Fruit fly (Drosophila melanogaster): ENCODE results near the gene CG12817.

CG12817 gene

dm6 chr3R:10268101-10268864 lies 43.8 kb upstream of the CG12817 start (continued):
- TF ChIP-seq prd (optimal IDR thresholded peaks at IDR 0.05) (no peak), prd (GFP tag; IDR thresholded peaks at IDR 0.05) (peak; percentile 78), gsb (GFP tag; IDR thresholded peaks at IDR 0.05) (peak; percentile 45), bigmax (GFP tag; optimal IDR thresholded peaks at IDR 0.05) (no peak), dysf (GFP tag; IDR thresholded peaks at IDR 0.05) (peak; percentile 88), ara (GFP tag; IDR thresholded peaks at IDR 0.05) (peak; percentile 73), PHDP (tag; optimal IDR thresholded peaks at IDR 0.05) (peak; percentile 91), CG1647 (GFP tag; optimal IDR thresholded peaks at IDR 0.05) (peak; percentile 52), Kr (GFP tag; optimal IDR thresholded peaks at IDR 0.05) (no peak), CG4854 (GFP tag; optimal IDR thresholded peaks at IDR 0.05) (peak; percentile 55), sug (tag; optimal IDR thresholded peaks at IDR 0.05) (peak; percentile 85), CG16779 (GFP tag; IDR thresholded peaks at IDR 0.05) (no peak), CG18619 (GFP tag; optimal IDR thresholded peaks at IDR 0.05) (peak; percentile 88), gro (GFP tag; optimal IDR thresholded peaks at IDR 0.05) (peak; percentile 79), Poxn (GFP tag; IDR thresholded peaks at IDR 0.05) (0 out of 2 replicates have a peak, but pooled peaks have one; percentile 13), C15 (GFP tag; IDR thresholded peaks at IDR 0.05) (no peak; the same call in 2 of the 3 replicates), sd (tag; optimal IDR thresholded peaks at IDR 0.05) (peak; percentile 54), CG18764 (GFP tag; optimal IDR thresholded peaks at IDR 0.05) (peak; percentile 54), psq (GFP tag; optimal IDR thresholded peaks at IDR 0.05) (peak; percentile 47), Spps (tag; optimal IDR thresholded peaks at IDR 0.05) (peak; percentile 6), sens-2 (GFP tag; IDR thresholded peaks at IDR 0.05) (no peak), CG7745 (tag; optimal IDR thresholded peaks at IDR 0.05) (no peak), Lpt (GFP tag; optimal IDR thresholded peaks at IDR 0.05) (no peak), Hr78 (GFP tag; optimal IDR thresholded peaks at IDR 0.05) (peak in 1 of 2 experiments; percentile 29), CG16863 (GFP tag; optimal IDR thresholded peaks at IDR 0.05) (peak; percentile 77), fru (optimal IDR thresholded peaks at IDR 0.05) (no peak), CG17385 (GFP tag; optimal IDR thresholded peaks at IDR 0.05) (peak; percentile 83), CG14860 (GFP tag; IDR thresholded peaks at IDR 0.05; ENCODE audit: partially characterized antibody) (no peak), Neu2 (GFP tag; optimal IDR thresholded peaks at IDR 0.05; ENCODE audit: borderline replicate concordance) (no peak), CG33557 (GFP tag; optimal IDR thresholded peaks at IDR 0.05) (no peak), vfl (GFP tag; optimal IDR thresholded peaks at IDR 0.05) (peak; percentile 47), Awh (GFP tag; IDR thresholded peaks at IDR 0.05) (peak; percentile 60; the same call in 1 of the 2 replicates), CG5245 (GFP tag; optimal IDR thresholded peaks at IDR 0.05) (peak; percentile 17), odd (GFP tag; optimal IDR thresholded peaks at IDR 0.05) (peak; percentile 85), CG14050 (GFP tag; IDR thresholded peaks at IDR 0.05) (peak; percentile 42), her (GFP tag; optimal IDR thresholded peaks at IDR 0.05) (peak; percentile 41), jumu (GFP tag; optimal IDR thresholded peaks at IDR 0.05) (peak; percentile 50), trh (GFP tag; optimal IDR thresholded peaks at IDR 0.05) (no peak), CG10959 (GFP tag; IDR thresholded peaks at IDR 0.05) (0 out of 2 replicates have a peak, but pooled peaks have one; percentile 10), CG6854 (GFP tag; optimal IDR thresholded peaks at IDR 0.05) (peak; percentile 69), sqz (GFP tag; optimal IDR thresholded peaks at IDR 0.05) (peak; percentile 69), CG12744 (GFP tag; optimal IDR thresholded peaks at IDR 0.05) (peak; percentile 84), tin (GFP tag; optimal IDR thresholded peaks at IDR 0.05) (peak; percentile 38), CG13624 (GFP tag; optimal IDR thresholded peaks at IDR 0.05) (peak; percentile 80), cg (GFP tag; optimal IDR thresholded peaks at IDR 0.05) (peak; percentile 44), CG31365 (tag; optimal IDR thresholded peaks at IDR 0.05) (no peak), NfI (GFP tag; optimal IDR thresholded peaks at IDR 0.05) (peak; percentile 87), CG6791 (GFP tag; IDR thresholded peaks at IDR 0.05; ENCODE audit: partially characterized antibody) (0 out of 3 replicates have a peak, but pooled peaks have one; percentile 12), CG17359 (tag; optimal IDR thresholded peaks at IDR 0.05) (peak; percentile 85), CG4820 (GFP tag; optimal IDR thresholded peaks at IDR 0.05) (peak; percentile 56)
